Fruit fly (Drosophila melanogaster) whole organism, pupa: ENCODE results near the gene Ndf.

Experiments used
- CG13204 ChIP-seq: fragments of 200-800 bp; sonication (Bioruptor generic); optimal IDR thresholded peaks from 2 replicates; lab custom pipeline; 2018; ENCODE audit warnings: missing biosample characterization, mild to moderate bottlenecking, missing genetic modification characterization, moderate library complexity
- CG8159 ChIP-seq: fragments of 200-800 bp; sonication (Bioruptor generic); optimal IDR thresholded peaks from 3 replicates; lab custom pipeline; 2018; ENCODE audit warnings: missing biosample characterization, mild to moderate bottlenecking, missing genetic modification characterization, moderate library complexity
- Ets98B ChIP-seq: fragments of 200-800 bp; sonication (Bioruptor generic); IDR thresholded peaks from 2 replicates; pipeline ENCODE4 v1.3.6; 2022; ENCODE audit warnings: missing biosample characterization, missing genetic modification characterization
- gl ChIP-seq: fragments of 200-800 bp; sonication (Bioruptor generic); optimal IDR thresholded peaks from 2 replicates; lab custom pipeline; 2018; ENCODE audit warnings: missing biosample characterization, mild to moderate bottlenecking, missing genetic modification characterization

dm6 chr2L:9996553-9996952 is 7.1 kb upstream of the Ndf start:
- TF ChIP-seq gl (tag; lab: Kevin White, UChicago) (no peak), Ets98B (GFP tag; lab: Robert Waterston, UW) (no peak), CG8159 (no peak), CG13204 (GFP tag; lab: Kevin White, UChicago) (no peak)
